Fruit fly (Drosophila melanogaster): ENCODE results near the gene CG34417.

DNA sequence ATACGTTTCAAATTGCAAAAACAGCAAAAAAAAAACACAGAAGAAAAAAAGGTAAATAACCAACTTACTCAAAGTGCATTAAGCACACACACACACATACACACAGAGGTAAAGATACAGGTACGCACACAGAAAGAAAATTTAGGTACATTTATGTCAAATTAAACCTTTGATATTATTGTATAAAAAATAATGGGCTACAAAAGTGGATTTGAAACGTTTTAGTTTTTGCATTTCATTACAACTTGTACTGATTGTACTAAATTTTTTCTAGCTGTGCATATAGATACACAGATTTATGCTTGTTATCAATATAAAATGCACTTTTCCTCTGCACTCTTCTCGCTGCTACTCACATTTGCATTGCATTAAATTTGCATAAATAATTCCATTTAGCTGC, 76.8 kb downstream of the CG34417 start:
- TF ChIP-seq psq (optimal IDR thresholded peaks at IDR 0.05) (no peak), Myc (optimal IDR thresholded peaks at IDR 0.05) (no peak), insv (optimal IDR thresholded peaks at IDR 0.05) (no peak), Sin3A (optimal IDR thresholded peaks at IDR 0.05) (no peak), h (optimal IDR thresholded peaks at IDR 0.05) (no peak)

Data from Kc167 (cell line).